Worm (Caenorhabditis elegans) whole organism, L2 larva: ENCODE results near the gene gcsh-1.

Source experiments
- aly-2 ChIP-seq: fragments of 150-350 bp; optimal IDR thresholded peaks from 2 replicates; lab custom pipeline; 2014; ENCODE audit warnings: missing biosample characterization, missing genetic modification characterization
- egl-27 ChIP-seq: sonication (generic microtip); optimal IDR thresholded peaks from 3 replicates; lab custom pipeline; 2017; ENCODE audit warnings: missing biosample characterization, missing genetic modification reagents, missing genetic modification characterization
- elt-3 ChIP-seq: sonication (generic microtip); optimal IDR thresholded peaks from 2 replicates; lab custom pipeline; 2017; ENCODE audit warnings: missing biosample characterization, missing genetic modification characterization
- gmeb-1 ChIP-seq: fragments of 150-350 bp; optimal IDR thresholded peaks from 2 replicates; lab custom pipeline; 2014; ENCODE audit warnings: missing biosample characterization, missing genetic modification characterization
- nhr-10 ChIP-seq: sonication (generic microtip); optimal IDR thresholded peaks from 2 replicates; lab custom pipeline; 2017; ENCODE audit warnings: missing biosample characterization, missing genetic modification characterization
- nhr-237 ChIP-seq: fragments of 150-350 bp; optimal IDR thresholded peaks from 2 replicates; lab custom pipeline; 2014; ENCODE audit warnings: missing biosample characterization, missing genetic modification characterization
- nhr-77 ChIP-seq: fragments of 150-350 bp; optimal IDR thresholded peaks from 2 replicates; lab custom pipeline; 2014; ENCODE audit warnings: missing biosample characterization, missing genetic modification characterization
- ztf-11 ChIP-seq: sonication (generic microtip); optimal IDR thresholded peaks from 2 replicates; lab custom pipeline; 2017; ENCODE audit warnings: missing biosample characterization, missing genetic modification characterization
- ztf-4 ChIP-seq: fragments of 150-350 bp; optimal IDR thresholded peaks from 2 replicates; lab custom pipeline; 2014; ENCODE audit warnings: missing biosample characterization, missing genetic modification characterization

DNA sequence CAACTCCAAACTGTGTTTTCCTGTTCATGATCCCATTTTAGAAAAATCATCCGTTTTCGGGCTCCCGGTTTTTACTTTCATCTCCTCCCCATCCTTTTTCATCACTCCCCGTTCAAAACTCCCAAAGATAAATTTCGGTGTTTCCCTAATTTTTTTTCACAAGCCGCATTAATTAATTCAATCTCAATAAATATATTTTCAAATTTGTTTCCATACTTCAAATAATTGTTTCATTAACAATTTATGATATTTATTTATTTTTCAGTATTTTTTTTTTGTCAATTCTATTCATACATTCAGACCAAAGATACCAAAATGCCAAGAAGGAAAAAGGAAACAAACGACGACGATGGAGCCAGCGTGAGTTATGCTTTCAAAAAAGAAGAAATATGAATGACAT, 5.6 kb upstream of the gcsh-1 start, which contains the start of gene D1025.1:
- no peak for TF ChIP-seq ztf-4
- no peak for TF ChIP-seq egl-27 (tag; lab: Kevin White, UChicago)
- TF ChIP-seq nhr-10 (tag; lab: Kevin White, UChicago): no peak
- TF ChIP-seq nhr-237 (tag; lab: Kevin White, UChicago): no peak
- no peak for TF ChIP-seq elt-3 (tag; lab: Kevin White, UChicago)
- TF ChIP-seq nhr-77: no peak
- no peak for TF ChIP-seq gmeb-1 (tag; lab: Kevin White, UChicago)
- TF ChIP-seq aly-2 (tag; lab: Kevin White, UChicago): no peak
- TF ChIP-seq ztf-11 (tag; lab: Kevin White, UChicago): no peak
